Worm (Caenorhabditis elegans) whole organism, midembryonic: ENCODE results near the gene cki-2.

ENCODE experiments used
- T22C8.4 ChIP-seq: fragments of 200-800 bp; sonication (Bioruptor generic); IDR thresholded peaks from 2 replicates; pipeline ENCODE4 v1.3.6; 2022; ENCODE audit warnings: missing genetic modification characterization, missing compliant biosample characterization
- cog-1 ChIP-seq: sonication (generic microtip); optimal IDR thresholded peaks from 2 replicates; lab custom pipeline; 2016; ENCODE audit warnings: missing genetic modification characterization, missing compliant biosample characterization
- flt-1 ChIP-seq: fragments of 200-800 bp; sonication (Bioruptor generic); IDR thresholded peaks from 2 replicates; pipeline ENCODE4 v1.3.6; 2022; ENCODE audit warnings: missing genetic modification characterization, missing compliant biosample characterization
- klf-2 ChIP-seq: fragments of 200-800 bp; sonication (Bioruptor generic); conservative IDR thresholded peaks from 2 replicates; pipeline ENCODE4 v1.3.6; 2022; ENCODE audit warnings: missing genetic modification reagents, missing genetic modification characterization, missing compliant biosample characterization
- med-1 ChIP-seq: sonication (generic microtip); optimal IDR thresholded peaks from 2 replicates; lab custom pipeline; 2017; ENCODE audit warnings: missing genetic modification characterization, mild to moderate bottlenecking, missing compliant biosample characterization, antibody characterized with exemption, missing genetic modification reagents; ENCODE audit not compliant: insufficient read depth
- ref-1 ChIP-seq: fragments of 200-800 bp; sonication (Bioruptor generic); conservative IDR thresholded peaks from 2 replicates; pipeline ENCODE4 v1.3.6; 2022; ENCODE audit warnings: missing genetic modification reagents, missing genetic modification characterization, missing compliant biosample characterization
- ztf-23 ChIP-seq: fragments of 200-800 bp; sonication (Bioruptor generic); IDR thresholded peaks from 2 replicates; pipeline ENCODE4 v1.3.6; 2022; ENCODE audit warnings: missing genetic modification reagents, missing genetic modification characterization, missing compliant biosample characterization
- ztf-29 ChIP-seq: fragments of 200-800 bp; sonication (Bioruptor generic); IDR thresholded peaks from 2 replicates; pipeline ENCODE4 v1.3.6; 2022; ENCODE audit warnings: missing genetic modification reagents, missing genetic modification characterization, missing compliant biosample characterization

DNA sequence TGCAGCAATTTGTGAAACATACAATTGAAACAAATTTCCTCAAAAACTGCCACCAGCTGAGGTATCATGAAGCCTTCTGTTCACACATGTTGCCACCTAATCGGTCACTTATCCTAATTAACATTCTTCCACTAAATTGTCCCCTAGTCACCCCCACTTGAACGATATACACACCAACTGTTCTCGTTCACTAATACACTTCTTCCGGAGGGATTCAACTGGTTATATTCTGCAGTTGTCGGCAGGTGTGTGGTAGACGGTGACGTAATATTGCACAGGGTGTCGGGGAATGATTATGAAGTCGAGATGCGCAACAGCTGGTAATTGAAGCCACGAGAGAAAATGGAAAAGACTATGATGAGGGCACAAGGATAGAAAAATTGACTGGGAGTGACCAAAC, 893 bp upstream of the cki-2 start:
- TF ChIP-seq cog-1 (no peak), ztf-29 (GFP tag; lab: Robert Waterston, UW) (no peak), ref-1 (no peak), klf-2 (no peak), T22C8.4 (GFP tag; lab: Robert Waterston, UW) (no peak), med-1 (no peak), ztf-23 (GFP tag; lab: Robert Waterston, UW) (no peak), flt-1 (GFP tag; lab: Robert Waterston, UW) (no peak)
